Worm (Caenorhabditis elegans): ENCODE data around the gene K12D12.4.
A peak's percentile ranks its signal among the peaks of the same experiment; 100 is the strongest.

- no peak for TF ChIP-seq ama-1 (optimal IDR thresholded peaks at IDR 0.05)
- no peak for TF ChIP-seq ZK546.5 (tag; optimal IDR thresholded peaks at IDR 0.05)
- no peak for TF ChIP-seq zag-1 (tag; optimal IDR thresholded peaks at IDR 0.05)
- TF ChIP-seq sem-4 (tag; optimal IDR thresholded peaks at IDR 0.05): no peak
- peak; percentile 24 for TF ChIP-seq egl-27 (tag; optimal IDR thresholded peaks at IDR 0.05)
- no peak for TF ChIP-seq elt-1 (tag; optimal IDR thresholded peaks at IDR 0.05)
- no peak for TF ChIP-seq Y55F3AM.14 (GFP tag; optimal IDR thresholded peaks at IDR 0.05)
- TF ChIP-seq mab-5 (tag; optimal IDR thresholded peaks at IDR 0.05): no peak
- peak; percentile 5 for TF ChIP-seq blmp-1 (tag; optimal IDR thresholded peaks at IDR 0.05; ENCODE audit: insufficient read depth)
- no peak for TF ChIP-seq lin-39 (tag; optimal IDR thresholded peaks at IDR 0.05)
- no peak for TF ChIP-seq lin-11 (tag; optimal IDR thresholded peaks at IDR 0.05)
- no peak for TF ChIP-seq lsy-2 (tag; optimal IDR thresholded peaks at IDR 0.05)
- no peak for TF ChIP-seq mbf-1 (tag; optimal IDR thresholded peaks at IDR 0.05)
These were observed 27.2 kb downstream of the K12D12.4 start for ce11 chrII:11838353-11838752.

Data from whole organism, L2 larva.